Worm (Caenorhabditis elegans): ENCODE data around the gene ghi-1.

The ghi-1 gene

ce11 chrII:11634681-11635527 is 11.6 kb upstream of the ghi-1 start:
- TF ChIP-seq nhr-25 (tag; optimal IDR thresholded peaks at IDR 0.05) (peak; percentile 75), unc-55 (GFP tag; optimal IDR thresholded peaks at IDR 0.05) (peak; percentile 50), ztf-4 (tag; optimal IDR thresholded peaks at IDR 0.05) (peak; percentile 50), aly-2 (tag; optimal IDR thresholded peaks at IDR 0.05) (no peak), skn-1 (tag; optimal IDR thresholded peaks at IDR 0.05) (no peak), R02D3.7 (tag; optimal IDR thresholded peaks at IDR 0.05) (no peak), nhr-129 (tag; optimal IDR thresholded peaks at IDR 0.05) (peak; percentile 94), unc-39 (tag; optimal IDR thresholded peaks at IDR 0.05) (no peak), egl-27 (tag; optimal IDR thresholded peaks at IDR 0.05) (peak; percentile 46), sma-9 (GFP tag; optimal IDR thresholded peaks at IDR 0.05) (peak; percentile 90), sma-9 (tag; optimal IDR thresholded peaks at IDR 0.05) (no peak), mdl-1 (tag; optimal IDR thresholded peaks at IDR 0.05) (peak in 1 of 2 experiments; percentile 75), lin-39 (tag; optimal IDR thresholded peaks at IDR 0.05) (no peak), nhr-11 (tag; optimal IDR thresholded peaks at IDR 0.05) (no peak), nhr-77 (tag; optimal IDR thresholded peaks at IDR 0.05) (no peak), blmp-1 (tag; optimal IDR thresholded peaks at IDR 0.05; ENCODE audit: insufficient read depth) (peak; percentile 0), ceh-82 (tag; optimal IDR thresholded peaks at IDR 0.05) (no peak), mab-5 (tag; optimal IDR thresholded peaks at IDR 0.05) (peak; percentile 60), elt-3 (tag; optimal IDR thresholded peaks at IDR 0.05) (no peak), ceh-16 (tag; optimal IDR thresholded peaks at IDR 0.05) (peak; percentile 53), lin-11 (tag; optimal IDR thresholded peaks at IDR 0.05) (peak; percentile 56), sma-3 (GFP tag; optimal IDR thresholded peaks at IDR 0.05) (peak; percentile 79), sem-4 (tag; optimal IDR thresholded peaks at IDR 0.05) (peak; percentile 78), F13H6.1 (tag; optimal IDR thresholded peaks at IDR 0.05) (peak; percentile 93), zag-1 (tag; optimal IDR thresholded peaks at IDR 0.05) (peak; percentile 78), crh-2 (tag; optimal IDR thresholded peaks at IDR 0.05) (peak; percentile 85), Y55F3AM.14 (GFP tag; optimal IDR thresholded peaks at IDR 0.05) (peak; percentile 48), unc-62 (GFP tag; optimal IDR thresholded peaks at IDR 0.05) (no peak), lsy-2 (tag; optimal IDR thresholded peaks at IDR 0.05) (peak in 1 of 2 experiments; percentile 46), nhr-21 (tag; optimal IDR thresholded peaks at IDR 0.05) (peak; percentile 64), lin-13 (GFP tag; optimal IDR thresholded peaks at IDR 0.05) (peak; percentile 56), ama-1 (optimal IDR thresholded peaks at IDR 0.05) (peak; percentile 67), C34F6.9 (tag; optimal IDR thresholded peaks at IDR 0.05) (peak; percentile 70), fos-1 (tag; optimal IDR thresholded peaks at IDR 0.05) (peak; percentile 86), ztf-11 (tag; optimal IDR thresholded peaks at IDR 0.05) (no peak), nhr-23 (tag; optimal IDR thresholded peaks at IDR 0.05) (no peak), gmeb-1 (tag; optimal IDR thresholded peaks at IDR 0.05) (no peak)

- TF ChIP-seq ztf-1 (GFP tag; conservative IDR thresholded peaks at IDR 0.05) (no peak), peb-1 (tag; optimal IDR thresholded peaks at IDR 0.05) (no peak), zag-1 (tag; optimal IDR thresholded peaks at IDR 0.05) (no peak), nhr-21 (tag; optimal IDR thresholded peaks at IDR 0.05) (peak; percentile 90), lin-13 (GFP tag; optimal IDR thresholded peaks at IDR 0.05) (peak; percentile 84), gmeb-1 (tag; optimal IDR thresholded peaks at IDR 0.05) (peak; percentile 61), fos-1 (tag; optimal IDR thresholded peaks at IDR 0.05) (peak; percentile 97), C34F6.9 (tag; optimal IDR thresholded peaks at IDR 0.05) (peak; percentile 76), aly-2 (tag; optimal IDR thresholded peaks at IDR 0.05) (no peak), nhr-237 (tag; optimal IDR thresholded peaks at IDR 0.05) (peak; percentile 6), sma-3 (GFP tag; optimal IDR thresholded peaks at IDR 0.05) (peak; percentile 95), ceh-82 (tag; optimal IDR thresholded peaks at IDR 0.05) (no peak), blmp-1 (tag; optimal IDR thresholded peaks at IDR 0.05; ENCODE audit: insufficient read depth) (peak; percentile 95), ZK546.5 (tag; optimal IDR thresholded peaks at IDR 0.05) (no peak), nhr-77 (tag; optimal IDR thresholded peaks at IDR 0.05) (peak; percentile 49), nhr-23 (tag; optimal IDR thresholded peaks at IDR 0.05) (no peak), mdl-1 (tag; optimal IDR thresholded peaks at IDR 0.05) (peak; percentile 73 to 81), lin-11 (tag; optimal IDR thresholded peaks at IDR 0.05) (no peak), unc-39 (tag; optimal IDR thresholded peaks at IDR 0.05) (no peak), nhr-11 (tag; optimal IDR thresholded peaks at IDR 0.05) (peak; percentile 1), elt-1 (tag; optimal IDR thresholded peaks at IDR 0.05) (no peak), egl-27 (tag; optimal IDR thresholded peaks at IDR 0.05) (peak; percentile 95), nhr-6 (tag; optimal IDR thresholded peaks at IDR 0.05) (peak; percentile 94), ztf-11 (tag; optimal IDR thresholded peaks at IDR 0.05) (no peak), ceh-16 (tag; optimal IDR thresholded peaks at IDR 0.05) (peak; percentile 76), nhr-129 (tag; optimal IDR thresholded peaks at IDR 0.05) (peak; percentile 97), lsy-2 (tag; optimal IDR thresholded peaks at IDR 0.05) (peak; percentile 46 to 69), snpc-4 (tag; optimal IDR thresholded peaks at IDR 0.05) (peak; percentile 14), nhr-25 (tag; optimal IDR thresholded peaks at IDR 0.05) (peak; percentile 96), elt-3 (tag; optimal IDR thresholded peaks at IDR 0.05) (no peak), alr-1 (tag; optimal IDR thresholded peaks at IDR 0.05) (no peak), sem-4 (tag; optimal IDR thresholded peaks at IDR 0.05) (peak; percentile 71), nhr-12 (tag; optimal IDR thresholded peaks at IDR 0.05) (no peak), mbf-1 (tag; optimal IDR thresholded peaks at IDR 0.05) (no peak), R02D3.7 (tag; optimal IDR thresholded peaks at IDR 0.05) (no peak), F13H6.1 (tag; optimal IDR thresholded peaks at IDR 0.05) (peak; percentile 96), ztf-4 (tag; optimal IDR thresholded peaks at IDR 0.05) (peak; percentile 93), lin-39 (tag; optimal IDR thresholded peaks at IDR 0.05) (peak; percentile 51), mab-5 (tag; optimal IDR thresholded peaks at IDR 0.05) (peak; percentile 20)
These were observed 10.8 kb upstream of the ghi-1 start for ce11 chrII:11635745-11636161.

Measured in whole organism, L2 larva.